Worm (Caenorhabditis elegans) whole organism, dauer: ENCODE results near the gene flp-14.

Source experiments
- unc-62 ChIP-seq: sonication (generic microtip); optimal IDR thresholded peaks from 2 replicates; lab custom pipeline; 2017; ENCODE audit warnings: missing biosample characterization, missing genetic modification reagents, missing genetic modification characterization

The flp-14 gene

ce11 chrIII:12959286-12959685 lies 49.0 kb downstream of the flp-14 start:
- no peak for TF ChIP-seq unc-62 (GFP tag; lab: Kevin White, UChicago)

- no peak for TF ChIP-seq unc-62 (GFP tag; lab: Kevin White, UChicago)
These were observed 50.4 kb downstream of the flp-14 start for ce11 chrIII:12960705-12961104.
